Worm (Caenorhabditis elegans): ENCODE measurements around the gene F35G12.12.
A peak's percentile ranks its signal among the peaks of the same experiment; 100 is the strongest.

The F35G12.12 gene

ce11 chrIII:4600139-4600762 is 18.7 kb downstream of the F35G12.12 start, which contains the start of gene mab-21:
Gene mab-21, plus strand, starts transcription at chrIII:4600753.
- no peak for TF ChIP-seq ZK546.5 (tag; optimal IDR thresholded peaks at IDR 0.05)
- TF ChIP-seq nhr-23 (tag; optimal IDR thresholded peaks at IDR 0.05): peak; percentile 0
- peak in 1 of 3 experiments; percentile 34 for TF ChIP-seq elt-3 (tag; optimal IDR thresholded peaks at IDR 0.05)
- no peak for TF ChIP-seq aly-2 (tag; optimal IDR thresholded peaks at IDR 0.05)
- TF ChIP-seq fos-1 (tag; optimal IDR thresholded peaks at IDR 0.05): no peak
- TF ChIP-seq daf-12 (tag; optimal IDR thresholded peaks at IDR 0.05): no peak
- no peak for TF ChIP-seq lin-15B (tag; optimal IDR thresholded peaks at IDR 0.05)
- no peak for TF ChIP-seq unc-62 (GFP tag; optimal IDR thresholded peaks at IDR 0.05)
- no peak for TF ChIP-seq nhr-77 (tag; optimal IDR thresholded peaks at IDR 0.05)
- peak; percentile 5 for TF ChIP-seq nhr-25 (tag; optimal IDR thresholded peaks at IDR 0.05)
- no peak for TF ChIP-seq fkh-10 (GFP tag; optimal IDR thresholded peaks at IDR 0.05)
- TF ChIP-seq ama-1 (optimal IDR thresholded peaks at IDR 0.05): no peak

ce11 chrIII:4601286-4601685 is 19.7 kb downstream of the F35G12.12 start:
- TF ChIP-seq ceh-82 (tag; optimal IDR thresholded peaks at IDR 0.05): no peak
- no peak for TF ChIP-seq nfya-1 (tag; optimal IDR thresholded peaks at IDR 0.05; ENCODE audit: insufficient read depth)
- no peak for TF ChIP-seq R02D3.7 (tag; optimal IDR thresholded peaks at IDR 0.05)
- no peak for TF ChIP-seq elt-1 (tag; optimal IDR thresholded peaks at IDR 0.05)
- no peak for TF ChIP-seq hmg-11 (tag; optimal IDR thresholded peaks at IDR 0.05)
- no peak for TF ChIP-seq unc-62 (GFP tag; optimal IDR thresholded peaks at IDR 0.05)
- no peak for TF ChIP-seq nhr-11 (tag; optimal IDR thresholded peaks at IDR 0.05)
- no peak for TF ChIP-seq ama-1 (optimal IDR thresholded peaks at IDR 0.05)
- TF ChIP-seq jun-1 (tag; optimal IDR thresholded peaks at IDR 0.05): no peak
- TF ChIP-seq ztf-11 (tag; optimal IDR thresholded peaks at IDR 0.05): no peak
- TF ChIP-seq elt-3 (tag; optimal IDR thresholded peaks at IDR 0.05): no peak
- no peak for TF ChIP-seq zag-1 (tag; optimal IDR thresholded peaks at IDR 0.05)
- no peak for TF ChIP-seq fkh-10 (GFP tag; optimal IDR thresholded peaks at IDR 0.05)
- no peak for TF ChIP-seq pqm-1 (tag; optimal IDR thresholded peaks at IDR 0.05)
- no peak for TF ChIP-seq nhr-67 (tag; optimal IDR thresholded peaks at IDR 0.05)

ce11 chrIII:4603837-4604236 is 22.2 kb downstream of the F35G12.12 start:
- peak; percentile 93 for TF ChIP-seq egl-5 (tag; optimal IDR thresholded peaks at IDR 0.05)
- no peak for TF ChIP-seq nhr-25 (tag; optimal IDR thresholded peaks at IDR 0.05)
- no peak for TF ChIP-seq ztf-4 (tag; optimal IDR thresholded peaks at IDR 0.05)
- no peak for TF ChIP-seq fkh-2 (tag; optimal IDR thresholded peaks at IDR 0.05)

ce11 chrIII:4612334-4612953 is 30.8 kb downstream of the F35G12.12 start, which contains the start of gene sel-2:
Gene sel-2, minus strand, starts transcription at chrIII:4612384.
- no peak for TF ChIP-seq zag-1 (tag; optimal IDR thresholded peaks at IDR 0.05)
- TF ChIP-seq hmg-11 (tag; optimal IDR thresholded peaks at IDR 0.05): peak; percentile 61
- TF ChIP-seq ceh-16 (tag; optimal IDR thresholded peaks at IDR 0.05): no peak
- no peak for TF ChIP-seq fkh-2 (tag; optimal IDR thresholded peaks at IDR 0.05)
- peak; percentile 39 for TF ChIP-seq nhr-25 (tag; optimal IDR thresholded peaks at IDR 0.05)
- TF ChIP-seq snpc-4 (tag; optimal IDR thresholded peaks at IDR 0.05): peak; percentile 65
- TF ChIP-seq eor-1 (tag; optimal IDR thresholded peaks at IDR 0.05): no peak
- no peak for TF ChIP-seq pqm-1 (tag; optimal IDR thresholded peaks at IDR 0.05)
- no peak for TF ChIP-seq lin-39 (tag; optimal IDR thresholded peaks at IDR 0.05)
- no peak for TF ChIP-seq elt-2 (tag; optimal IDR thresholded peaks at IDR 0.05)
- no peak for TF ChIP-seq nhr-67 (tag; optimal IDR thresholded peaks at IDR 0.05)
- no peak for TF ChIP-seq R02D3.7 (tag; optimal IDR thresholded peaks at IDR 0.05)
- no peak for TF ChIP-seq jun-1 (tag; optimal IDR thresholded peaks at IDR 0.05)
- no peak for TF ChIP-seq unc-39 (tag; optimal IDR thresholded peaks at IDR 0.05)
- TF ChIP-seq unc-62 (GFP tag; optimal IDR thresholded peaks at IDR 0.05): no peak
- TF ChIP-seq ztf-11 (tag; optimal IDR thresholded peaks at IDR 0.05): no peak
- TF ChIP-seq nhr-28 (tag; optimal IDR thresholded peaks at IDR 0.05): no peak
- TF ChIP-seq nhr-11 (tag; optimal IDR thresholded peaks at IDR 0.05): no peak
- no peak for TF ChIP-seq fkh-10 (GFP tag; optimal IDR thresholded peaks at IDR 0.05)
- TF ChIP-seq lin-15B (tag; optimal IDR thresholded peaks at IDR 0.05): peak; percentile 0
- TF ChIP-seq nhr-43 (tag; optimal IDR thresholded peaks at IDR 0.05; ENCODE audit: poor library complexity, severe bottlenecking): no peak
- no peak for TF ChIP-seq nhr-23 (tag; optimal IDR thresholded peaks at IDR 0.05)
- TF ChIP-seq nhr-12 (tag; optimal IDR thresholded peaks at IDR 0.05): no peak
- no peak for TF ChIP-seq tbx-2 (tag; optimal IDR thresholded peaks at IDR 0.05)
- TF ChIP-seq elt-1 (tag; optimal IDR thresholded peaks at IDR 0.05): no peak
- TF ChIP-seq nfya-1 (tag; optimal IDR thresholded peaks at IDR 0.05; ENCODE audit: insufficient read depth): peak; percentile 36
- no peak for TF ChIP-seq skn-1 (tag; optimal IDR thresholded peaks at IDR 0.05)
- TF ChIP-seq nhr-76 (tag; optimal IDR thresholded peaks at IDR 0.05): no peak
- TF ChIP-seq nhr-237 (tag; optimal IDR thresholded peaks at IDR 0.05): no peak
- no peak for TF ChIP-seq egl-5 (tag; optimal IDR thresholded peaks at IDR 0.05)
- TF ChIP-seq mdl-1 (tag; optimal IDR thresholded peaks at IDR 0.05): no peak
- TF ChIP-seq daf-12 (tag; optimal IDR thresholded peaks at IDR 0.05): no peak
- no peak for TF ChIP-seq elt-3 (tag; optimal IDR thresholded peaks at IDR 0.05)
- TF ChIP-seq ceh-9 (tag; optimal IDR thresholded peaks at IDR 0.05): no peak
- no peak for TF ChIP-seq sea-2 (GFP tag; optimal IDR thresholded peaks at IDR 0.05)
- no peak for TF ChIP-seq lsy-12 (tag; optimal IDR thresholded peaks at IDR 0.05)
- TF ChIP-seq ama-1 (optimal IDR thresholded peaks at IDR 0.05): no peak
- no peak for TF ChIP-seq aly-2 (tag; optimal IDR thresholded peaks at IDR 0.05)

Measured in whole organism, L3 larva.